Fruit fly (Drosophila melanogaster) S2 (cell line): Measurements from ENCODE around the gene OdsH.

Experiments
- CG8478 ChIP-seq: fragments of >200 bp; optimal IDR thresholded peaks from 2 replicates; lab custom pipeline; 2018
- CTCF ChIP-seq, 2 experiments: fragments of >200 bp; optimal IDR thresholded peaks; 2 replicates each; lab custom pipeline; 2018

DNA sequence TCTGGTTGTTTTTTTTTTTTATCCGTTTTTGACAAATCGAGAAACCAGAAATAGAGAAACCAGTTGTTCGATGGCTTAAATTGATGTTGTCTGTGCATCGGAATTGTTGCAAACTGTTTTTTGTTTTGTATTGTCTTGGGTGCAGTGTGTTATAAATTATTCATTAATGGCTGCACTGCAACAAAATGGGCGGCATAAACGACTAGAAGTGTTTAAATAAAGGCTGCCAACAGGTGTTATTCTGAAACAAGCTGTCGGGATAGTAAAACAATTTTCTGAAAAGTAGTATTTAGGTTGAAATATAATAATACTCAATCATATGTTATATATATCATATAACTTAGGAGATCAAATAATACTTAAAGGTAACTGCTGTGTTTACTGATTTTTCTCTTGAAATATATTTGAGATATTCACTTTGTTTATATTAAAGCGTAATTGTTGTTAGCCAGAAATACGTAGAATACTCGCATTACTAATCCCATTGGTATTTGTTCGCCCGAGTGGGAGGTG is 45.7 kb downstream of the OdsH start:
- no peak for TF ChIP-seq CG8478 (lab: Kevin White, UChicago)
- no peak for TF ChIP-seq CTCF (optimal IDR thresholded peaks at IDR 0.05; lab: Kevin White, UChicago)
